Worm (Caenorhabditis elegans) whole organism, mixed stage, embryonic: ENCODE data around the gene K11H3.2.

ENCODE experiments used
- M03D4.4 ChIP-seq: sonication (generic microtip); optimal IDR thresholded peaks from 2 replicates; lab custom pipeline; 2017; ENCODE audit warnings: mild to moderate bottlenecking, missing genetic modification characterization, missing compliant biosample characterization
- ham-2 ChIP-seq: fragments of 200-800 bp; sonication (Bioruptor generic); optimal IDR thresholded peaks from 2 replicates; lab custom pipeline; 2018; ENCODE audit warnings: mild to moderate bottlenecking, missing genetic modification characterization, missing compliant biosample characterization
- lin-13 ChIP-seq: fragments of 150-350 bp; optimal IDR thresholded peaks from 2 replicates; lab custom pipeline; 2014; ENCODE audit warnings: missing biosample characterization, missing genetic modification characterization
- unc-39 ChIP-seq: fragments of 150-350 bp; optimal IDR thresholded peaks from 2 replicates; lab custom pipeline; 2014; ENCODE audit warnings: missing biosample characterization, missing genetic modification characterization
- zip-8 ChIP-seq: fragments of 150-350 bp; optimal IDR thresholded peaks from 2 replicates; lab custom pipeline; 2014; ENCODE audit warnings: missing biosample characterization, missing genetic modification characterization

Gene K11H3.2

ce11 chrIII:9891324-9891723 lies 45.1 kb downstream of the K11H3.2 start, which contains the start of gene alg-4:
TSS of gene alg-4 (minus strand) at chrIII:9891424.
- TF ChIP-seq ham-2 (GFP tag; lab: Kevin White, UChicago) = no peak

- no peak for TF ChIP-seq M03D4.4
- no peak for TF ChIP-seq unc-39 (tag; lab: Kevin White, UChicago)
- TF ChIP-seq lin-13 (tag; lab: Kevin White, UChicago) = no peak
- TF ChIP-seq zip-8 = peak; percentile 66
These were observed 46.7 kb downstream of the K11H3.2 start, which contains the start of gene mam-7 for ce11 chrIII:9892855-9893254. TSS of gene mam-7 (plus strand) at chrIII:9893155.
